Worm (Caenorhabditis elegans) whole organism, midembryonic: ENCODE measurements around the gene ubc-8.
"Not testable (repeated sequence)": the region's sequence is repeated elsewhere in the genome, so short reads cannot be mapped to it uniquely, and the experiment has no call there.

Source experiments
- T22C8.4 ChIP-seq: fragments of 200-800 bp; sonication (Bioruptor generic); IDR thresholded peaks from 2 replicates; pipeline ENCODE4 v1.3.6; 2022; ENCODE audit warnings: missing genetic modification characterization, missing compliant biosample characterization
- cog-1 ChIP-seq: sonication (generic microtip); optimal IDR thresholded peaks from 2 replicates; lab custom pipeline; 2016; ENCODE audit warnings: missing genetic modification characterization, missing compliant biosample characterization
- flt-1 ChIP-seq: fragments of 200-800 bp; sonication (Bioruptor generic); IDR thresholded peaks from 2 replicates; pipeline ENCODE4 v1.3.6; 2022; ENCODE audit warnings: missing genetic modification characterization, missing compliant biosample characterization
- klf-2 ChIP-seq: fragments of 200-800 bp; sonication (Bioruptor generic); conservative IDR thresholded peaks from 2 replicates; pipeline ENCODE4 v1.3.6; 2022; ENCODE audit warnings: missing genetic modification reagents, missing genetic modification characterization, missing compliant biosample characterization
- med-1 ChIP-seq: sonication (generic microtip); optimal IDR thresholded peaks from 2 replicates; lab custom pipeline; 2017; ENCODE audit warnings: missing genetic modification characterization, mild to moderate bottlenecking, missing compliant biosample characterization, antibody characterized with exemption, missing genetic modification reagents; ENCODE audit not compliant: insufficient read depth
- ref-1 ChIP-seq: fragments of 200-800 bp; sonication (Bioruptor generic); conservative IDR thresholded peaks from 2 replicates; pipeline ENCODE4 v1.3.6; 2022; ENCODE audit warnings: missing genetic modification reagents, missing genetic modification characterization, missing compliant biosample characterization
- tab-1 ChIP-seq: fragments of 200-800 bp; sonication (Bioruptor generic); IDR thresholded peaks from 2 replicates; pipeline ENCODE4 v1.3.6; 2022; ENCODE audit warnings: missing genetic modification characterization, missing compliant biosample characterization
- ztf-23 ChIP-seq: fragments of 200-800 bp; sonication (Bioruptor generic); IDR thresholded peaks from 2 replicates; pipeline ENCODE4 v1.3.6; 2022; ENCODE audit warnings: missing genetic modification reagents, missing genetic modification characterization, missing compliant biosample characterization
- ztf-29 ChIP-seq: fragments of 200-800 bp; sonication (Bioruptor generic); IDR thresholded peaks from 2 replicates; pipeline ENCODE4 v1.3.6; 2022; ENCODE audit warnings: missing genetic modification reagents, missing genetic modification characterization, missing compliant biosample characterization

Gene ubc-8

DNA sequence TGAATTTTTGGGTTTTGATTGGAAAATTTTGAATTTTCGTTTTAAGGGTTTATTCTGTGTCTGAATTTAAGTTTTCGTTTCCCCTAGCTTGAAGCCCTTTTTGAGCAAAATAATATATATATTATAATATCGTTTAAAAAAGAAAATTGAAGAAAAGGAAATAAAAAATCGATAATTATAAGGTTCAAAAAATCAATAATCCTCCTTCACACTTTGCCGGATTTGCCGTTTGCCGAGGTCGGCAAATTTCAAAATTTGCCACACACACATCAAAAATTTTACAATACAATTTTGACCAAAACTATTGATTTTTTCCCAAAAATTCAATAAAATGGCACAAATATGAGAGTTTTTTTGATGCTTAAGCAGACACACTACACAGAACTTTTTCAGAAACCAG is 29.5 kb upstream of the ubc-8 start:
- TF ChIP-seq T22C8.4 (GFP tag; lab: Robert Waterston, UW) (peak; percentile 64), ztf-23 (GFP tag; lab: Robert Waterston, UW) (no peak)

DNA sequence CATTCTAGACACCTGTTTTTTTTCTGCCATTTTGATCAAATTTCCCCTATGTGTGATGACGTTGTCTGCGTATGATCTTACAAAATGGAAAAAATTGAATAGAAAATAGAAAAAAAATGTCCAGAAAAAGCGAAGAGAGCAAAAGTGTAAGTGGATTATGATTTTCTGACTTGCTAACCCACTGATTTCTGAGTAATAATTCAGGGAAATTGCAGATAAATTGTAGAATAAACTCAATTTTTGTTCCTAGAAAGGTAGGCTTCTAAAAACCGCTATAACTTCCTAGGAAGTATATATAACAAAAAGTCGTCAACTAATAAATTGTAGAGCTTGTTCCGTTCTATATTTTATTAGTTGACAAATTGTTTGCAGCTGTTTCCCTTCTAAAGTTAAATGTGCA is 27.6 kb upstream of the ubc-8 start:
- TF ChIP-seq med-1 (GFP tag; lab: Kevin White, UChicago) (no peak), ztf-23 (GFP tag; lab: Robert Waterston, UW) (no peak), klf-2 (GFP tag; lab: Robert Waterston, UW) (no peak), ref-1 (GFP tag; lab: Robert Waterston, UW) (no peak), ztf-29 (GFP tag; lab: Robert Waterston, UW) (no peak), tab-1 (GFP tag; lab: Robert Waterston, UW) (no peak), cog-1 (tag; lab: Kevin White, UChicago) (no peak), flt-1 (GFP tag; lab: Robert Waterston, UW) (no peak), T22C8.4 (GFP tag; lab: Robert Waterston, UW) (no peak)

DNA sequence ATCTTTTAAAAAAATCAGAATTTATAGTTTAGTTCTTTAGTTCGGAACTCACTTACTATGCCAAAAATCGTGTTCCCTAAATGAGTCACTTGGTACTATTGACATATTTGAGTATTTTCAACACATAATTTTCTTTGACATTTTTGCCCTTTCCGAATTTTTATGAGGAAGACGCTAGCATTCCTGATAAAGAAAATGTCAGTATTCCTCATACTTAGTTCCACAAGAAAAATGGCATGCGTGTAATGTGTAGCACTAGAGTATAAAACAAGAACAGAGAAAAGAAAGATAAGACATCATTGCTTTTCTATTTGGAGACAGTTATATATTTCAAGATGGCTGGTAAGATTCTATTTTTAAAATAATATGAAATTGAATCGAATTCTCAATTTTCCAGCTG is 22.9 kb upstream of the ubc-8 start, which contains the start of gene Y94H6A.2:
TSS of gene Y94H6A.2 (plus strand) at position 336 of the 400 bp plus-strand sequence.
- TF ChIP-seq ztf-29 (GFP tag; lab: Robert Waterston, UW) (no peak), ref-1 (GFP tag; lab: Robert Waterston, UW) (no peak), tab-1 (GFP tag; lab: Robert Waterston, UW) (no peak), med-1 (GFP tag; lab: Kevin White, UChicago) (no peak), flt-1 (GFP tag; lab: Robert Waterston, UW) (no peak), ztf-23 (GFP tag; lab: Robert Waterston, UW) (no peak), klf-2 (GFP tag; lab: Robert Waterston, UW) (no peak)

DNA sequence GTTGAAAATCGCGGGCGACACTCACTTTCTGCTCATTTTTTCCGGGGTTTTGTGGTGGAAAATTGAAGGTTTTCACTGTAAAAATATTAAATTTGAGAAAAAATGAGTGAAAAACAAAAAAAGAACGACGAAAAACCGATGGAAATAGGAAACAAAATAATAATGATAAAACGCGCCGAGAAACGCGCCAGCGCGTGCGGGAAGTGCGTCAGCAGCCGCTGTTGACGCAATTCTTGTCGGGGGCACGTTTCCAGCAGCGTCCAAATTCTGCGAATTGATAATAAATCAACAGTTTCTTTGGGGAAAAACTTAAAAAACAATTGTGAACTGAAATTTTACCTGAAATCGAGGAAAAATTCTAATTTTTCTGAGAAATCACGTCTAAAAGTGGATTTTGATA is 18.7 kb upstream of the ubc-8 start, which contains the start of gene ubxn-2:
TSS of gene ubxn-2 (minus strand) at position 36 of the 400 bp plus-strand sequence.
- TF ChIP-seq tab-1 (GFP tag; lab: Robert Waterston, UW) = no peak
- peak; percentile 61 for TF ChIP-seq ztf-23 (GFP tag; lab: Robert Waterston, UW)
- no peak for TF ChIP-seq klf-2 (GFP tag; lab: Robert Waterston, UW)
- no peak for TF ChIP-seq ref-1 (GFP tag; lab: Robert Waterston, UW)
- TF ChIP-seq flt-1 (GFP tag; lab: Robert Waterston, UW) = no peak
- peak; percentile 30; the same call in 1 of the 2 replicates for TF ChIP-seq T22C8.4 (GFP tag; lab: Robert Waterston, UW)

DNA sequence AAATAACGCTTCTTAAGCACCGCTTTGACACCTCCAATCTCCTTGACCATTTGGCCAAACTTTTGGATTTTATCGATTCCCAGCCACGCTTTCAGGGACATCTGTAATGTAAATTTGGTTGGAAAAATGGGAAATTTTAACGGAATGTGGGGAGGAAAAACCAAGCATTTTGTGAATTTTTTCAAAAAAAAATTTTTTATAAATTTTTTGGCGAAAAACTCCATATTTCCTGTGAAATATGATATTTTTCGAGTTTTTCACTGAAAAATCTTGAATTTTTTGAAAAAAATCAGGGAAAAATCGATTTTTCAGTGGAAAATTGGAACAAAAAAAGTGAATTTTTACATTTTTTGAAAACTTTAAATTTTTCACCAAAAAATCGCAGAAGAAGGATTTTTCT is 12.7 kb upstream of the ubc-8 start, which contains the start of gene ndua-12:
TSS of gene ndua-12 (minus strand) at position 101 of the 400 bp plus-strand sequence.
- not testable (repeated sequence) for TF ChIP-seq med-1 (GFP tag; lab: Kevin White, UChicago); T22C8.4 (GFP tag; lab: Robert Waterston, UW); flt-1 (GFP tag; lab: Robert Waterston, UW)

DNA sequence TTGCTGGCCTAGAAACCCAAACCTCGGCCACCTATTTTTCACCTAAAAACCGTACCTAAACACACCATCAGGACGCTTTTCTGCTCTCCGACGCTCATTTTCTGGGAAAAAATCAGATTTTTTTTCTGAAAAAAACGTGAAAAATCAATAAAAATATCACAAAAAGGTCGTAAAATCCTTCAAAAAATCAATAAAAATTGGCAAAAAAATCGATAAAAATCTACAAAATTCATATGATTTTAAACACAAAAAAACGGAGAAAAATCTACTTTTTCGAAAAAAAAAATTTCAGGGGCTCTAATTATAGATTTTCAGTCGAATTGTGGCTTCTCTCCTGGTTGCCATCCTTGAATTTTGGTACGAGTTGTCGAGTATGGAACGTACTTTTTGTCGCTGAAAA is 9.4 kb upstream of the ubc-8 start, which contains the start of gene Y94H6A.7:
TSS of gene Y94H6A.7 (minus strand) at position 101 of the 400 bp plus-strand sequence.
- peak; percentile 44; the same call in 1 of the 2 replicates for TF ChIP-seq T22C8.4 (GFP tag; lab: Robert Waterston, UW)

DNA sequence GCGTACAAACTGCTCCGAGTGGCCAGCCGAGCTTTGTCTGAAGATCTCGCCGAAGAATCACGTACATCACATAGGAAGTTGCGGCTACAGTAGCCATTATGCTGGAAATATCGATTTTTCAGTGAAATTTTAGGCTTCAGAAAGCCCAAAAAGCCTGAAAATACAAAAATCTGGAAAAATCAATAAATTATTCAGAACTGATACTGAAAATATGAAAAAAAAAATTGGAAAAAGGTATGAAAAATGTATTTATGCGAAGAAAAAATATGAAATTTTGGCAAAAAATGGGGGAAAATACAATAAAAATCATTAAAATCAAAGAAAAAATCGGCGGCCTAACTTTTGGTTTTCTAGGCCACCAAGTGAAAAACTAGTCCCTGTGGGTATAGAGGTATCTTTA is 5.9 kb upstream of the ubc-8 start, which contains the start of gene Y94H6A.12:
TSS of gene Y94H6A.12 (minus strand) at position 101 of the 400 bp plus-strand sequence.
- TF ChIP-seq ztf-23 (GFP tag; lab: Robert Waterston, UW) = no peak
- TF ChIP-seq ref-1 (GFP tag; lab: Robert Waterston, UW) = no peak
- no peak for TF ChIP-seq cog-1 (tag; lab: Kevin White, UChicago)
- TF ChIP-seq ztf-29 (GFP tag; lab: Robert Waterston, UW) = no peak
- no peak for TF ChIP-seq med-1 (GFP tag; lab: Kevin White, UChicago)
- TF ChIP-seq flt-1 (GFP tag; lab: Robert Waterston, UW) = no peak

DNA sequence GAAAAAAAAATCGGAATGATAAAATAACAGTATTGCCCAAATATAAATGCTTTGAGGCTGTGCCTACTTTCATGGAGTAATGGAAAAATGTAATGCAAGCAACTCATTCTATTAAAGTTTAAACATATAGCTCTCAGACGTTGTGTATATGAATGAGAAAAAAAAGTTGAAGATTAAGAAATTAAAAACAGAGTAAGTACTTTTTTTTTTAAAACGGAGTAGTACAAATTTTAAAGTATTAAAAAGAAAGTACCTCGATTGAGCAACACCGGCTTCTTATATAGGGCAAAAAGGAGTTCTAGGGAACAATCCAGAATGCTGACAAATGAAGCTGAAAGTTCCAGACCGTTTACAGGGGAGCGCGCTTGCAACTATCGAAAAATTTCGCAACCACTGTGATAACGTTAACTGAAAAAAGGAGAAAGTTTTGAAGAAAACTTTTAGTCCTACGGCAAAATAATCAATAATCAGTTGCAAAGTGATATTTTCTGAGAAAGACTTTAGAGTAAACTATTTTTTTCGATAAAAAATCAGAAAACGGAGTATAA is 4.2 kb upstream of the ubc-8 start:
- TF ChIP-seq ztf-23 (GFP tag; lab: Robert Waterston, UW) (no peak), cog-1 (tag; lab: Kevin White, UChicago) (no peak), flt-1 (GFP tag; lab: Robert Waterston, UW) (no peak), klf-2 (GFP tag; lab: Robert Waterston, UW) (no peak), ztf-29 (GFP tag; lab: Robert Waterston, UW) (no peak), ref-1 (GFP tag; lab: Robert Waterston, UW) (no peak), tab-1 (GFP tag; lab: Robert Waterston, UW) (no peak)

DNA sequence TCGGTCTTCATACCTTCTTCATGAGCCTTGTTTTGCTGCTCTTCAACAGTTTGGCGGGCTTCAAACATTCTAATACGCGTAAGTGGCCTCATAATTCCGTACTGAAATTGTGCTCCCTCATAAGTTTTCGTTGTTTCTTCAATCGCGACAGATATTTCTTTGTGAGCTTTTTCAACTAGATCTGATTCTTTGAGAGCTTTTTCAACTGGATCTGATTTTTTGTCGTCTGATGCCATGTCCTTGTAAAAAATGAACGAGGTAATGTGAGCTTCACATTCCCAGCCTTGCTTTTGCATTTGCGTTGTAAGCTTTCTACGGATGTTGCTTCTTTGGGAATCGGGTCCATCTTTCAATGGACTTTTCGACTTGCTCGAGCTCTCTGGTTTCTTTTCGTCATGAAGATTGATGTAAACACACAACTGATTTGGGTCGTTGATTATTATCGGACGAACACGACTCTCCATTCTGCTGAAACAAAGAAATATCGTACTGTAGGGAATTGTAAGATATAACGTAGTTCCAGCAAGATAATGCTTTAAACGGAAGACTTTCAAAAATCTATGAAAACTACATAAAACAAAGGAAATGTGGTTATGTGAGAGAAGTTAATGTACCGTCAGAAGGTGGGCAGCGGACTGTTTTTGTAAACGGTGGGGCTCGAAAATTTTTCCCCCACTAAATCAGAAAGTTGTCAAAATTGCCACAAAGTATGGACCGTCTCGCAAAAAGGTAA is 3.3 kb upstream of the ubc-8 start, which contains the start of gene Y94H6A.10:
TSS of gene Y94H6A.10 (minus strand) at position 464 of the 733 bp plus-strand sequence.
- no peak for TF ChIP-seq ztf-29 (GFP tag; lab: Robert Waterston, UW)
- no peak for TF ChIP-seq cog-1 (tag; lab: Kevin White, UChicago)
- TF ChIP-seq tab-1 (GFP tag; lab: Robert Waterston, UW) = no peak
- TF ChIP-seq klf-2 (GFP tag; lab: Robert Waterston, UW) = no peak
- TF ChIP-seq ztf-23 (GFP tag; lab: Robert Waterston, UW) = no peak
- TF ChIP-seq T22C8.4 (GFP tag; lab: Robert Waterston, UW) = no peak
- TF ChIP-seq ref-1 (GFP tag; lab: Robert Waterston, UW) = no peak
- no peak for TF ChIP-seq med-1 (GFP tag; lab: Kevin White, UChicago)
- no peak for TF ChIP-seq flt-1 (GFP tag; lab: Robert Waterston, UW)
